Fruit fly (Drosophila melanogaster) whole organism, embryonic: ENCODE data around the gene Prim1.
A peak's percentile ranks its signal among the peaks of the same experiment; 100 is the strongest.

ENCODE experiments used
- B-H1 ChIP-seq: fragments of 200-800 bp; sonication (Bioruptor generic); IDR thresholded peaks from 3 replicates; pipeline ENCODE4 v1.3.6; 2022; ENCODE audit warnings: missing biosample characterization, missing genetic modification characterization
- BEAF-32 ChIP-seq: fragments of 200-800 bp; sonication (Bioruptor generic); optimal IDR thresholded peaks from 3 replicates; lab custom pipeline; 2017; ENCODE audit warnings: missing biosample characterization, missing genetic modification characterization, mild to moderate bottlenecking, moderate library complexity, missing genetic modification reagents
- CG10147 ChIP-seq: fragments of 200-800 bp; sonication (Bioruptor generic); optimal IDR thresholded peaks from 2 replicates; lab custom pipeline; 2019; ENCODE audit warnings: missing biosample characterization, mild to moderate bottlenecking, missing genetic modification characterization, moderate library complexity
- CG10959 ChIP-seq: fragments of 200-800 bp; sonication (Bioruptor generic); IDR thresholded peaks from 2 replicates; pipeline ENCODE4 v1.3.6; 2022; ENCODE audit warnings: missing biosample characterization, missing genetic modification characterization
- CG11093 ChIP-seq: fragments of 200-800 bp; sonication (Bioruptor generic); IDR thresholded peaks from 3 replicates; pipeline ENCODE4 v1.3.6; 2022; ENCODE audit warnings: missing biosample characterization, missing genetic modification characterization
- CG13775 ChIP-seq: fragments of 200-800 bp; sonication (Bioruptor generic); optimal IDR thresholded peaks from 3 replicates; lab custom pipeline; 2017; ENCODE audit warnings: missing biosample characterization, mild to moderate bottlenecking, missing genetic modification characterization
- CG14441 ChIP-seq: fragments of 200-800 bp; sonication (Bioruptor generic); IDR thresholded peaks from 2 replicates; pipeline ENCODE4 v1.3.6; 2022; ENCODE audit warnings: missing biosample characterization, missing genetic modification characterization
- CG14667 ChIP-seq: fragments of 200-800 bp; sonication (Bioruptor generic); IDR thresholded peaks from 2 replicates; pipeline ENCODE4 v1.3.6; 2022; ENCODE audit warnings: missing biosample characterization, missing genetic modification characterization
- CG15073 ChIP-seq: fragments of 200-800 bp; sonication (Bioruptor generic); optimal IDR thresholded peaks from 2 replicates; lab custom pipeline; 2016; ENCODE audit warnings: missing biosample characterization, missing genetic modification characterization
- CG17568 ChIP-seq: fragments of 200-800 bp; sonication (Bioruptor generic); optimal IDR thresholded peaks from 2 replicates; lab custom pipeline; 2018; ENCODE audit warnings: missing biosample characterization, mild to moderate bottlenecking, missing genetic modification characterization, moderate library complexity
- CG17829 ChIP-seq: fragments of 200-800 bp; optimal IDR thresholded peaks from 2 replicates; lab custom pipeline; 2019; ENCODE audit warnings: missing biosample characterization, mild to moderate bottlenecking, missing genetic modification characterization, moderate library complexity
- CG2202 ChIP-seq: fragments of 200-800 bp; sonication (Bioruptor generic); optimal IDR thresholded peaks from 2 replicates; lab custom pipeline; 2018; ENCODE audit warnings: missing biosample characterization, mild to moderate bottlenecking, missing genetic modification characterization
- CG31441 ChIP-seq: fragments of 200-800 bp; sonication (Bioruptor generic); IDR thresholded peaks from 2 replicates; pipeline ENCODE4 v1.3.6; 2022; ENCODE audit warnings: missing biosample characterization, missing genetic modification characterization
- CG34422 ChIP-seq: fragments of 200-800 bp; sonication (Bioruptor generic); IDR thresholded peaks from 3 replicates; pipeline ENCODE4 v1.3.6; 2022; ENCODE audit warnings: missing biosample characterization, missing genetic modification characterization
- CG4360 ChIP-seq: fragments of 200-800 bp; sonication (Bioruptor generic); IDR thresholded peaks from 2 replicates; pipeline ENCODE4 v1.3.6; 2022; ENCODE audit warnings: missing biosample characterization, missing genetic modification characterization
- CG7372 ChIP-seq: fragments of 200-800 bp; sonication (Bioruptor generic); IDR thresholded peaks from 2 replicates; pipeline ENCODE4 v1.3.6; 2022; ENCODE audit warnings: missing biosample characterization, missing genetic modification characterization
- CG7556 ChIP-seq: fragments of 200-800 bp; sonication (Bioruptor generic); optimal IDR thresholded peaks from 2 replicates; lab custom pipeline; 2017; ENCODE audit warnings: missing biosample characterization, mild to moderate bottlenecking, missing genetic modification characterization
- CG7987 ChIP-seq: fragments of 200-800 bp; sonication (Bioruptor generic); optimal IDR thresholded peaks from 2 replicates; lab custom pipeline; 2018; ENCODE audit warnings: missing biosample characterization, mild to moderate bottlenecking, missing genetic modification characterization, moderate library complexity
- CG8089 ChIP-seq: fragments of 200-800 bp; sonication (Bioruptor generic); optimal IDR thresholded peaks from 3 replicates; lab custom pipeline; 2016; ENCODE audit warnings: missing biosample characterization, missing genetic modification characterization
- CG8290 ChIP-seq, 3 experiments: fragments of 200-800 bp; sonication (Bioruptor generic); optimal IDR thresholded peaks; 2 replicates each; lab custom pipeline; 2016 to 2019; ENCODE audit warnings: missing biosample characterization in 3 of 3, missing genetic modification characterization in 3 of 3, mild to moderate bottlenecking in 2 of 3, moderate library complexity in 1 of 3
- CG8388 ChIP-seq: fragments of 200-800 bp; sonication (Bioruptor generic); optimal IDR thresholded peaks from 2 replicates; lab custom pipeline; 2019; ENCODE audit warnings: missing biosample characterization, mild to moderate bottlenecking, missing genetic modification characterization, moderate library complexity
- Deaf1 ChIP-seq: fragments of 200-800 bp; optimal IDR thresholded peaks from 3 replicates; lab custom pipeline; 2019; ENCODE audit warnings: missing biosample characterization, mild to moderate bottlenecking, missing genetic modification characterization, moderate library complexity
- Dref ChIP-seq: fragments of 200-800 bp; sonication (Bioruptor generic); IDR thresholded peaks from 2 replicates; pipeline ENCODE4 v1.3.6; 2022; ENCODE audit warnings: missing biosample characterization, missing genetic modification characterization
- Gsc ChIP-seq: fragments of 200-800 bp; sonication (Bioruptor generic); IDR thresholded peaks from 2 replicates; pipeline ENCODE4 v1.3.6; 2022; ENCODE audit warnings: missing biosample characterization, missing genetic modification characterization
- HLH3B ChIP-seq: fragments of 200-800 bp; sonication (Bioruptor generic); IDR thresholded peaks from 2 replicates; pipeline ENCODE4 v1.3.6; 2022; ENCODE audit warnings: missing biosample characterization, missing genetic modification characterization
- Hey ChIP-seq: fragments of 200-800 bp; sonication (Bioruptor generic); optimal IDR thresholded peaks from 3 replicates; lab custom pipeline; 2018; ENCODE audit warnings: missing biosample characterization, mild to moderate bottlenecking, missing genetic modification characterization
- Hmx ChIP-seq: fragments of 200-800 bp; sonication (Bioruptor generic); optimal IDR thresholded peaks from 2 replicates; lab custom pipeline; 2016; ENCODE audit warnings: missing biosample characterization, missing genetic modification characterization
- MBD-R2 ChIP-seq: fragments of 200-800 bp; sonication (Bioruptor generic); IDR thresholded peaks from 2 replicates; pipeline ENCODE4 v1.3.6; 2022; ENCODE audit warnings: missing biosample characterization, missing genetic modification characterization
- Med ChIP-seq: fragments of 200-800 bp; sonication (Bioruptor generic); peaks from one replicate; lab custom pipeline; 2016; ENCODE audit warnings: missing biosample characterization, missing genetic modification characterization, mild to moderate bottlenecking, inconsistent platforms, moderate library complexity
- Meics ChIP-seq: fragments of 200-800 bp; sonication (Bioruptor generic); optimal IDR thresholded peaks from 2 replicates; lab custom pipeline; 2017; ENCODE audit warnings: missing biosample characterization, mild to moderate bottlenecking, missing genetic modification characterization
- NK7.1 ChIP-seq: fragments of 200-800 bp; sonication (Bioruptor generic); optimal IDR thresholded peaks from 3 replicates; lab custom pipeline; 2016; ENCODE audit warnings: missing biosample characterization, missing genetic modification characterization
- Pdp1 ChIP-seq, 2 experiments: fragments of 200-800 bp; sonication (Bioruptor generic); optimal IDR thresholded peaks; 3 replicates each; lab custom pipeline; 2016; ENCODE audit warnings: missing biosample characterization in 2 of 2, missing genetic modification characterization in 2 of 2, mild to moderate bottlenecking in 1 of 2, moderate library complexity in 1 of 2
- Sin3A ChIP-seq: fragments of >200 bp; optimal IDR thresholded peaks from 2 replicates; lab custom pipeline; 2018
- Sry-β ChIP-seq: fragments of 200-800 bp; sonication (Bioruptor generic); optimal IDR thresholded peaks from 2 replicates; lab custom pipeline; 2018; ENCODE audit warnings: missing biosample characterization, mild to moderate bottlenecking, missing genetic modification characterization, moderate library complexity
- Sry-δ ChIP-seq: fragments of 200-800 bp; sonication (Bioruptor generic); optimal IDR thresholded peaks from 2 replicates; lab custom pipeline; 2016; ENCODE audit warnings: missing biosample characterization, missing genetic modification characterization
- TFAM ChIP-seq: fragments of 200-800 bp; sonication (Bioruptor generic); optimal IDR thresholded peaks from 2 replicates; lab custom pipeline; 2017; ENCODE audit warnings: missing biosample characterization, missing genetic modification characterization, inconsistent platforms
- ab ChIP-seq: fragments of 200-800 bp; sonication (Bioruptor generic); optimal IDR thresholded peaks from 2 replicates; lab custom pipeline; 2016; ENCODE audit warnings: missing biosample characterization, missing genetic modification characterization
- ap ChIP-seq: fragments of 200-800 bp; sonication (Bioruptor generic); IDR thresholded peaks from 2 replicates; pipeline ENCODE4 v1.3.6; 2022; ENCODE audit warnings: missing biosample characterization, missing genetic modification characterization
- bowl ChIP-seq: fragments of 200-800 bp; sonication (Bioruptor generic); IDR thresholded peaks from 2 replicates; pipeline ENCODE4 v1.3.6; 2022; ENCODE audit warnings: missing biosample characterization, missing genetic modification characterization
- bsh ChIP-seq, 2 experiments: fragments of 200-800 bp; sonication (Bioruptor generic); optimal IDR thresholded peaks; 2 replicates each; lab custom pipeline; 2017 to 2018; ENCODE audit warnings: mild to moderate bottlenecking in 2 of 2, missing biosample characterization in 2 of 2, missing genetic modification characterization in 2 of 2, moderate library complexity in 1 of 2
- chn ChIP-seq: fragments of 200-800 bp; sonication (Bioruptor generic); optimal IDR thresholded peaks from 2 replicates; lab custom pipeline; 2016; ENCODE audit warnings: missing biosample characterization, missing genetic modification characterization
- cwo ChIP-seq: fragments of 200-800 bp; sonication (Bioruptor generic); optimal IDR thresholded peaks from 3 replicates; lab custom pipeline; 2017; ENCODE audit warnings: missing biosample characterization, missing genetic modification characterization, mild to moderate bottlenecking, moderate library complexity, missing genetic modification reagents
- gcm ChIP-seq: fragments of 200-800 bp; sonication (Bioruptor generic); optimal IDR thresholded peaks from 2 replicates; lab custom pipeline; 2019; ENCODE audit warnings: missing biosample characterization, mild to moderate bottlenecking, missing genetic modification characterization, moderate library complexity
- gem ChIP-seq: fragments of 200-800 bp; sonication (Bioruptor generic); optimal IDR thresholded peaks from 2 replicates; lab custom pipeline; 2019; ENCODE audit warnings: missing biosample characterization, mild to moderate bottlenecking, missing genetic modification characterization, moderate library complexity
- jing ChIP-seq: fragments of 200-800 bp; sonication (Bioruptor generic); optimal IDR thresholded peaks from 2 replicates; lab custom pipeline; 2018; ENCODE audit warnings: missing biosample characterization, mild to moderate bottlenecking, missing genetic modification characterization
- kay ChIP-seq: fragments of 200-800 bp; sonication (Bioruptor generic); optimal IDR thresholded peaks from 2 replicates; lab custom pipeline; 2016; ENCODE audit warnings: missing biosample characterization, missing genetic modification characterization
- pnt ChIP-seq: fragments of 200-800 bp; sonication (Bioruptor generic); optimal IDR thresholded peaks from 3 replicates; lab custom pipeline; 2016; ENCODE audit warnings: missing biosample characterization, missing genetic modification characterization
- pros ChIP-seq: fragments of 200-800 bp; sonication (Bioruptor generic); optimal IDR thresholded peaks from 3 replicates; lab custom pipeline; 2019; ENCODE audit warnings: missing biosample characterization, mild to moderate bottlenecking, missing genetic modification characterization, moderate library complexity
- slp2 ChIP-seq: fragments of 200-800 bp; sonication (Bioruptor generic); optimal IDR thresholded peaks from 2 replicates; lab custom pipeline; 2016; ENCODE audit warnings: missing biosample characterization, missing genetic modification characterization
- sob ChIP-seq: fragments of 200-800 bp; sonication (Bioruptor generic); IDR thresholded peaks from 2 replicates; pipeline ENCODE4 v1.3.6; 2022; ENCODE audit warnings: missing biosample characterization, missing genetic modification characterization
- tin ChIP-seq: fragments of 200-800 bp; sonication (Bioruptor generic); optimal IDR thresholded peaks from 3 replicates; lab custom pipeline; 2016; ENCODE audit warnings: missing biosample characterization, missing genetic modification characterization
- ttk ChIP-seq: fragments of 200-800 bp; sonication (Bioruptor generic); IDR thresholded peaks from 2 replicates; pipeline ENCODE4 v2.1.2; 2022; ENCODE audit warnings: missing biosample characterization, missing genetic modification characterization

Gene Prim1

DNA sequence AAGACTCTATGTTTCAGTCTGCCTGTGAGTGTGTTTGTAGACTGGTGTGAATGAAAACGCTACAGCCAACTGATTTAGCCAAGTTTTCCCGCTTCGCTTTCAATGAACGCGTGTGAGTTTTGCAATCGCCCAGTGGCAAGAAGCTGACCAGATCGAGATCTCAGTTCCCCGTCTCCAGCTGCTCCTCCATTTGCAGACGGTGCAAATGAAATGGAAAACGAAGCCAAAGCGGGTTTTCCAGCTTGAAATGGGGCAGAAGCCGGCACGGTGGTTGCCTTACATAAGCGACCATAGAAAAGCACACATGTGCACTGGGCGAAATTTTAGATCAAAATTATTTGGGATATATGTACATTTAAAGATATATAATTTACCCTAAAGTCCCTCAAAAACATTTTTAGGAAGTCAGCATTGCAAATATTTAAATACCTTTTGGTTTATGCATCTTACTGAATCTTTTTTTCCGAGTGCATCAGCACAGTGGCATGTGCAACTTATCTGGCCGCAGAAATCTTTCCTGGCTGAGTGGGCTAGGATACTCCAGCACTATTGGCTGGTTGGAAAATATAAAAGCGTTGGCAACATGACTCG is 21.1 kb upstream of the Prim1 start, which contains the start of gene CG43059 (continued):
- TF ChIP-seq CG7372: no peak
- TF ChIP-seq bsh (GFP tag; optimal IDR thresholded peaks at IDR 0.05; lab: Kevin White, UChicago): peak in 1 of 2 experiments; percentile 5
- TF ChIP-seq gem: peak; percentile 22
- TF ChIP-seq CG34422 (GFP tag; lab: Robert Waterston, UW): no peak
- TF ChIP-seq TFAM: no peak
- TF ChIP-seq HLH3B: no peak
- TF ChIP-seq jing (GFP tag; lab: Kevin White, UChicago): no peak
- no peak for TF ChIP-seq CG7556 (GFP tag; lab: Kevin White, UChicago)
- no peak for TF ChIP-seq Sry-β (GFP tag; lab: Kevin White, UChicago)
- TF ChIP-seq Gsc (GFP tag; lab: Robert Waterston, UW): no peak
- TF ChIP-seq Hmx (GFP tag; lab: Kevin White, UChicago): no peak
- no peak for TF ChIP-seq Sin3A (lab: Kevin White, UChicago)
- no peak for TF ChIP-seq Hey (tag; lab: Kevin White, UChicago)
- no peak for TF ChIP-seq Deaf1 (tag; lab: Kevin White, UChicago)
- no peak for TF ChIP-seq CG17829 (tag; lab: Kevin White, UChicago)
- no peak for TF ChIP-seq CG8089
- TF ChIP-seq bowl (GFP tag; lab: Robert Waterston, UW): no peak
- TF ChIP-seq CG15073 (GFP tag; lab: Kevin White, UChicago): no peak
- TF ChIP-seq sob (GFP tag; lab: Robert Waterston, UW): no peak
- no peak for TF ChIP-seq CG13775 (GFP tag; lab: Kevin White, UChicago)
- TF ChIP-seq CG2202 (tag; lab: Kevin White, UChicago): no peak
- no peak for TF ChIP-seq Sry-δ (GFP tag; lab: Kevin White, UChicago)
- no peak for TF ChIP-seq Pdp1 (GFP tag; optimal IDR thresholded peaks at IDR 0.05; lab: Kevin White, UChicago)
- TF ChIP-seq chn (GFP tag; lab: Kevin White, UChicago): no peak
- no peak for TF ChIP-seq CG8388
- TF ChIP-seq cwo (GFP tag; lab: Kevin White, UChicago): no peak
- no peak for TF ChIP-seq ab (GFP tag; lab: Kevin White, UChicago)
- TF ChIP-seq BEAF-32 (GFP tag; lab: Kevin White, UChicago): no peak
- no peak for TF ChIP-seq B-H1 (GFP tag; lab: Robert Waterston, UW)
- no peak for TF ChIP-seq gcm
- TF ChIP-seq CG31441 (GFP tag; lab: Robert Waterston, UW): no peak
- TF ChIP-seq CG7987 (GFP tag; lab: Kevin White, UChicago): no peak
- TF ChIP-seq CG10959: no peak
- no peak for TF ChIP-seq Meics (GFP tag; lab: Kevin White, UChicago)
- TF ChIP-seq NK7.1: no peak
- TF ChIP-seq Dref (GFP tag; lab: Robert Waterston, UW): no peak
- TF ChIP-seq kay (GFP tag; lab: Kevin White, UChicago): no peak
- TF ChIP-seq slp2: no peak
- TF ChIP-seq ttk (GFP tag; lab: Robert Waterston, UW): no peak
- peak; percentile 53 for TF ChIP-seq Med (GFP tag; lab: Kevin White, UChicago)
- no peak for TF ChIP-seq CG10147 (GFP tag; lab: Kevin White, UChicago)
- no peak for TF ChIP-seq pros (GFP tag; lab: Kevin White, UChicago)
- TF ChIP-seq ap (GFP tag; lab: Robert Waterston, UW): no peak
- no peak for TF ChIP-seq CG14667
- no peak for TF ChIP-seq CG4360 (GFP tag; lab: Robert Waterston, UW)
- no peak for TF ChIP-seq CG8290 (GFP tag; optimal IDR thresholded peaks at IDR 0.05; lab: Kevin White, UChicago)
- TF ChIP-seq CG8290 (tag; optimal IDR thresholded peaks at IDR 0.05; lab: Kevin White, UChicago): no peak
- TF ChIP-seq MBD-R2 (GFP tag; lab: Robert Waterston, UW): no peak
- TF ChIP-seq CG14441 (GFP tag; lab: Robert Waterston, UW): no peak
- TF ChIP-seq CG11093: no peak
- no peak for TF ChIP-seq pnt (GFP tag; lab: Kevin White, UChicago)
- TF ChIP-seq CG17568 (GFP tag; lab: Kevin White, UChicago): no peak
- no peak for TF ChIP-seq tin (GFP tag; lab: Kevin White, UChicago)
